Worm (Caenorhabditis elegans) whole organism, midembryonic: ENCODE data around the gene T22B3.3.

Source experiments
- T22C8.4 ChIP-seq: fragments of 200-800 bp; sonication (Bioruptor generic); IDR thresholded peaks from 2 replicates; pipeline ENCODE4 v1.3.6; 2022; ENCODE audit warnings: missing genetic modification characterization, missing compliant biosample characterization
- cog-1 ChIP-seq: sonication (generic microtip); optimal IDR thresholded peaks from 2 replicates; lab custom pipeline; 2016; ENCODE audit warnings: missing genetic modification characterization, missing compliant biosample characterization
- flt-1 ChIP-seq: fragments of 200-800 bp; sonication (Bioruptor generic); IDR thresholded peaks from 2 replicates; pipeline ENCODE4 v1.3.6; 2022; ENCODE audit warnings: missing genetic modification characterization, missing compliant biosample characterization
- klf-2 ChIP-seq: fragments of 200-800 bp; sonication (Bioruptor generic); conservative IDR thresholded peaks from 2 replicates; pipeline ENCODE4 v1.3.6; 2022; ENCODE audit warnings: missing genetic modification reagents, missing genetic modification characterization, missing compliant biosample characterization
- med-1 ChIP-seq: sonication (generic microtip); optimal IDR thresholded peaks from 2 replicates; lab custom pipeline; 2017; ENCODE audit warnings: missing genetic modification characterization, mild to moderate bottlenecking, missing compliant biosample characterization, antibody characterized with exemption, missing genetic modification reagents; ENCODE audit not compliant: insufficient read depth
- ref-1 ChIP-seq: fragments of 200-800 bp; sonication (Bioruptor generic); conservative IDR thresholded peaks from 2 replicates; pipeline ENCODE4 v1.3.6; 2022; ENCODE audit warnings: missing genetic modification reagents, missing genetic modification characterization, missing compliant biosample characterization
- tab-1 ChIP-seq: fragments of 200-800 bp; sonication (Bioruptor generic); IDR thresholded peaks from 2 replicates; pipeline ENCODE4 v1.3.6; 2022; ENCODE audit warnings: missing genetic modification characterization, missing compliant biosample characterization
- ztf-23 ChIP-seq: fragments of 200-800 bp; sonication (Bioruptor generic); IDR thresholded peaks from 2 replicates; pipeline ENCODE4 v1.3.6; 2022; ENCODE audit warnings: missing genetic modification reagents, missing genetic modification characterization, missing compliant biosample characterization
- ztf-29 ChIP-seq: fragments of 200-800 bp; sonication (Bioruptor generic); IDR thresholded peaks from 2 replicates; pipeline ENCODE4 v1.3.6; 2022; ENCODE audit warnings: missing genetic modification reagents, missing genetic modification characterization, missing compliant biosample characterization

T22B3.3 gene

ce11 chrIV:11701878-11702277 is 1.7 kb downstream of the T22B3.3 start:
- TF ChIP-seq flt-1 (no peak), T22C8.4 (GFP tag; lab: Robert Waterston, UW) (no peak), klf-2 (GFP tag; lab: Robert Waterston, UW) (no peak), cog-1 (tag; lab: Kevin White, UChicago) (no peak), ztf-29 (GFP tag; lab: Robert Waterston, UW) (no peak), ztf-23 (no peak), tab-1 (no peak), ref-1 (GFP tag; lab: Robert Waterston, UW) (no peak), med-1 (GFP tag; lab: Kevin White, UChicago) (no peak)

- TF ChIP-seq ztf-29 (GFP tag; lab: Robert Waterston, UW) (no peak), ztf-23 (no peak), ref-1 (GFP tag; lab: Robert Waterston, UW) (no peak), med-1 (GFP tag; lab: Kevin White, UChicago) (no peak), flt-1 (no peak), tab-1 (no peak), klf-2 (GFP tag; lab: Robert Waterston, UW) (no peak), cog-1 (tag; lab: Kevin White, UChicago) (no peak), T22C8.4 (GFP tag; lab: Robert Waterston, UW) (no peak)
Measured at ce11 chrIV:11700752-11701151, 2.8 kb downstream of the T22B3.3 start, which contains the start of gene dpy-20. Gene dpy-20, minus strand, starts transcription at chrIV:11700852.

- no peak for TF ChIP-seq cog-1 (tag; lab: Kevin White, UChicago)
- no peak for TF ChIP-seq tab-1
- TF ChIP-seq T22C8.4 (GFP tag; lab: Robert Waterston, UW): no peak
- no peak for TF ChIP-seq ztf-29 (GFP tag; lab: Robert Waterston, UW)
- no peak for TF ChIP-seq flt-1
- TF ChIP-seq ref-1 (GFP tag; lab: Robert Waterston, UW): no peak
- no peak for TF ChIP-seq klf-2 (GFP tag; lab: Robert Waterston, UW)
- no peak for TF ChIP-seq med-1 (GFP tag; lab: Kevin White, UChicago)
- no peak for TF ChIP-seq ztf-23
Measured at ce11 chrIV:11700100-11700499, 3.5 kb downstream of the T22B3.3 start.

- TF ChIP-seq ztf-29 (GFP tag; lab: Robert Waterston, UW) (no peak), med-1 (GFP tag; lab: Kevin White, UChicago) (no peak), ztf-23 (no peak), tab-1 (no peak), T22C8.4 (GFP tag; lab: Robert Waterston, UW) (no peak), klf-2 (GFP tag; lab: Robert Waterston, UW) (no peak), ref-1 (GFP tag; lab: Robert Waterston, UW) (no peak), cog-1 (tag; lab: Kevin White, UChicago) (no peak), flt-1 (no peak)
Measured at ce11 chrIV:11697514-11697913, 6.1 kb downstream of the T22B3.3 start.

ce11 chrIV:11695634-11696033 is 8.0 kb downstream of the T22B3.3 start:
- TF ChIP-seq ztf-23 (no peak), tab-1 (no peak), ref-1 (GFP tag; lab: Robert Waterston, UW) (no peak), med-1 (GFP tag; lab: Kevin White, UChicago) (no peak)

ce11 chrIV:11694143-11694542 is 9.4 kb downstream of the T22B3.3 start, which contains the start of gene ZK792.7:
Gene ZK792.7, plus strand, starts transcription at chrIV:11694443.
- TF ChIP-seq flt-1: no peak
- no peak for TF ChIP-seq T22C8.4 (GFP tag; lab: Robert Waterston, UW)
- no peak for TF ChIP-seq ref-1 (GFP tag; lab: Robert Waterston, UW)
- TF ChIP-seq cog-1 (tag; lab: Kevin White, UChicago): no peak
- no peak for TF ChIP-seq ztf-23
- TF ChIP-seq ztf-29 (GFP tag; lab: Robert Waterston, UW): no peak
- no peak for TF ChIP-seq klf-2 (GFP tag; lab: Robert Waterston, UW)

ce11 chrIV:11693493-11693892 is 10.1 kb downstream of the T22B3.3 start, which contains the start of gene ZK792.12:
Gene ZK792.12, plus strand, starts transcription at chrIV:11693793.
- TF ChIP-seq tab-1: no peak
- TF ChIP-seq ref-1 (GFP tag; lab: Robert Waterston, UW): no peak
- TF ChIP-seq klf-2 (GFP tag; lab: Robert Waterston, UW): no peak
- TF ChIP-seq ztf-29 (GFP tag; lab: Robert Waterston, UW): no peak
- no peak for TF ChIP-seq ztf-23
- no peak for TF ChIP-seq cog-1 (tag; lab: Kevin White, UChicago)
- no peak for TF ChIP-seq flt-1
- TF ChIP-seq T22C8.4 (GFP tag; lab: Robert Waterston, UW): no peak
- TF ChIP-seq med-1 (GFP tag; lab: Kevin White, UChicago): no peak

- TF ChIP-seq ztf-29 (GFP tag; lab: Robert Waterston, UW) (peak; percentile 10; the same call in 1 of the 2 replicates), flt-1 (0 out of 2 replicates have a peak, but pooled peaks have one; percentile 66), T22C8.4 (GFP tag; lab: Robert Waterston, UW) (no peak), ref-1 (GFP tag; lab: Robert Waterston, UW) (no peak), tab-1 (no peak), med-1 (GFP tag; lab: Kevin White, UChicago) (no peak), ztf-23 (0 out of 2 replicates have a peak, but pooled peaks have one; percentile 14), cog-1 (tag; lab: Kevin White, UChicago) (peak; percentile 52), klf-2 (GFP tag; lab: Robert Waterston, UW) (no peak)
Measured at ce11 chrIV:11692071-11692673, 11.4 kb downstream of the T22B3.3 start.

ce11 chrIV:11691524-11691923 is 12.1 kb downstream of the T22B3.3 start:
- TF ChIP-seq tab-1 (no peak), cog-1 (tag; lab: Kevin White, UChicago) (no peak), ztf-23 (no peak), flt-1 (no peak), med-1 (GFP tag; lab: Kevin White, UChicago) (no peak), T22C8.4 (GFP tag; lab: Robert Waterston, UW) (no peak), ref-1 (GFP tag; lab: Robert Waterston, UW) (no peak), ztf-29 (GFP tag; lab: Robert Waterston, UW) (no peak), klf-2 (GFP tag; lab: Robert Waterston, UW) (no peak)
